Fruit fly (Drosophila melanogaster) whole organism, wandering third instar larva: ENCODE results near the gene drd.

ENCODE experiments used
- Abd-B ChIP-seq: fragments of >200 bp; optimal IDR thresholded peaks from 2 replicates; lab custom pipeline; 2017; ENCODE audit warnings: missing biosample characterization, missing genetic modification characterization
- CG32264 ChIP-seq: fragments of 200-800 bp; sonication (Bioruptor generic); optimal IDR thresholded peaks from 2 replicates; lab custom pipeline; 2016; ENCODE audit warnings: missing biosample characterization, missing genetic modification characterization
- CG9705 ChIP-seq: fragments of 200-800 bp; sonication (Bioruptor generic); optimal IDR thresholded peaks from 2 replicates; lab custom pipeline; 2018; ENCODE audit warnings: missing biosample characterization, mild to moderate bottlenecking, missing genetic modification characterization
- CrebA ChIP-seq: fragments of 200-800 bp; sonication (Bioruptor generic); optimal IDR thresholded peaks from 2 replicates; lab custom pipeline; 2016; ENCODE audit warnings: missing biosample characterization, mild to moderate bottlenecking, missing genetic modification characterization, borderline replicate concordance
- Dif ChIP-seq: fragments of 200-275, 200-300 bp; sonication (Bioruptor generic); optimal IDR thresholded peaks from 2 replicates; lab custom pipeline; 2018; ENCODE audit warnings: missing biosample characterization, missing genetic modification characterization; ENCODE audit not compliant: partially characterized antibody
- GATAd ChIP-seq: sonication (Bioruptor generic); optimal IDR thresholded peaks from 2 replicates; lab custom pipeline; 2016; ENCODE audit warnings: missing biosample characterization, missing genetic modification characterization
- HLH106 ChIP-seq: fragments of 200-800 bp; optimal IDR thresholded peaks from 3 replicates; lab custom pipeline; 2019; ENCODE audit warnings: missing biosample characterization, mild to moderate bottlenecking, missing genetic modification characterization, moderate library complexity
- Hr83 ChIP-seq: fragments of 200-300 bp; sonication (Bioruptor generic); optimal IDR thresholded peaks from 2 replicates; lab custom pipeline; 2016; ENCODE audit warnings: missing biosample characterization, mild to moderate bottlenecking, missing genetic modification characterization, moderate library complexity; ENCODE audit not compliant: poor library complexity, severe bottlenecking
- Mio ChIP-seq: sonication (Bioruptor generic); optimal IDR thresholded peaks from 2 replicates; lab custom pipeline; 2016; ENCODE audit warnings: missing biosample characterization, missing genetic modification characterization
- Myc ChIP-seq: fragments of >200 bp; optimal IDR thresholded peaks from 2 replicates; lab custom pipeline; 2017
- N ChIP-seq: fragments of >200 bp; optimal IDR thresholded peaks from 2 replicates; lab custom pipeline; 2018; ENCODE audit warnings: missing biosample characterization, missing external identifiers, missing genetic modification characterization
- OdsH ChIP-seq: fragments of 200-800 bp; sonication (Bioruptor generic); optimal IDR thresholded peaks from 2 replicates; lab custom pipeline; 2016; ENCODE audit warnings: missing biosample characterization, mild to moderate bottlenecking, missing genetic modification characterization
- Rel ChIP-seq, 2 experiments: fragments of 200-800 bp; sonication (Bioruptor generic) in 1 of 2; optimal IDR thresholded peaks; 2 replicates in 1 of 2; 3 replicates in 1 of 2; lab custom pipeline; 2016 to 2019; ENCODE audit warnings: mild to moderate bottlenecking in 2 of 2, missing biosample characterization in 2 of 2, missing genetic modification characterization in 2 of 2, moderate library complexity in 1 of 2
- Sp1 ChIP-seq: fragments of 200-800 bp; sonication (Bioruptor generic); optimal IDR thresholded peaks from 3 replicates; lab custom pipeline; 2019; ENCODE audit warnings: missing biosample characterization, mild to moderate bottlenecking, missing genetic modification characterization, moderate library complexity
- br ChIP-seq: fragments of 200-800 bp; sonication (Bioruptor generic); optimal IDR thresholded peaks from 2 replicates; lab custom pipeline; 2016; ENCODE audit warnings: missing biosample characterization, missing genetic modification characterization
- brk ChIP-seq: fragments of 200-800 bp; sonication (Bioruptor generic); optimal IDR thresholded peaks from 2 replicates; lab custom pipeline; 2016; ENCODE audit warnings: missing biosample characterization, mild to moderate bottlenecking, missing genetic modification characterization
- dl ChIP-seq, 2 experiments: fragments of 175-275, 200-275 bp in 1 of 2; fragments of 200-275 bp in 1 of 2; sonication (Bioruptor generic); optimal IDR thresholded peaks; lab custom pipeline; 2018; ENCODE audit warnings: mild to moderate bottlenecking in 2 of 2, missing biosample characterization in 2 of 2, missing genetic modification characterization in 2 of 2, moderate library complexity in 2 of 2; ENCODE audit not compliant: partially characterized antibody in 2 of 2, insufficient read depth in 1 of 2
- dsf ChIP-seq: sonication (Bioruptor generic); optimal IDR thresholded peaks from 2 replicates; lab custom pipeline; 2016; ENCODE audit warnings: missing biosample characterization, missing genetic modification characterization, borderline replicate concordance
- ey ChIP-seq: fragments of 200-800 bp; sonication (Bioruptor generic); optimal IDR thresholded peaks from 2 replicates; lab custom pipeline; 2016; ENCODE audit warnings: missing biosample characterization, missing genetic modification characterization
- foxo ChIP-seq, 2 experiments: fragments of 200-800 bp; sonication (Bioruptor generic); optimal IDR thresholded peaks; 2 replicates in 1 of 2; 3 replicates in 1 of 2; lab custom pipeline; 2016 to 2017; ENCODE audit warnings: missing biosample characterization in 2 of 2, missing genetic modification characterization in 2 of 2
- fru ChIP-seq: fragments of 200-800 bp; sonication (Bioruptor generic); optimal IDR thresholded peaks from 3 replicates; lab custom pipeline; 2016; ENCODE audit warnings: missing biosample characterization, mild to moderate bottlenecking, missing genetic modification characterization
- h ChIP-seq: fragments of 200-800 bp; sonication (Bioruptor generic); optimal IDR thresholded peaks from 3 replicates; lab custom pipeline; 2016; ENCODE audit warnings: missing biosample characterization, mild to moderate bottlenecking, missing genetic modification characterization
- jim ChIP-seq: fragments of 175-275, 200-325 bp; sonication (Bioruptor generic); optimal IDR thresholded peaks from 2 replicates; lab custom pipeline; 2016; ENCODE audit warnings: missing biosample characterization, mild to moderate bottlenecking, missing genetic modification characterization
- lola ChIP-seq: fragments of >200 bp; optimal IDR thresholded peaks from 2 replicates; lab custom pipeline; 2017; ENCODE audit warnings: missing biosample characterization, missing genetic modification characterization
- pan ChIP-seq: fragments of >200 bp; optimal IDR thresholded peaks from 2 replicates; lab custom pipeline; 2017
- psq ChIP-seq: fragments of 200-800 bp; sonication (Bioruptor generic); optimal IDR thresholded peaks from 3 replicates; lab custom pipeline; 2017; ENCODE audit warnings: missing biosample characterization, mild to moderate bottlenecking, missing genetic modification characterization, moderate library complexity
- rgr ChIP-seq: fragments of 200-800 bp; sonication (Bioruptor generic); optimal IDR thresholded peaks from 3 replicates; lab custom pipeline; 2016; ENCODE audit warnings: missing biosample characterization, mild to moderate bottlenecking, missing genetic modification characterization
- sage ChIP-seq: fragments of 200-800 bp; sonication (Bioruptor generic); optimal IDR thresholded peaks from 2 replicates; lab custom pipeline; 2016; ENCODE audit warnings: missing biosample characterization, mild to moderate bottlenecking, missing genetic modification characterization
- sv ChIP-seq: fragments of 200-800 bp; sonication (Bioruptor generic); optimal IDR thresholded peaks from 3 replicates; lab custom pipeline; 2016; ENCODE audit warnings: missing biosample characterization, missing genetic modification characterization
- usp ChIP-seq: fragments of >200 bp; optimal IDR thresholded peaks from 2 replicates; lab custom pipeline; 2017; ENCODE audit warnings: missing biosample characterization, missing genetic modification characterization
- woc ChIP-seq: sonication (Bioruptor generic); optimal IDR thresholded peaks from 2 replicates; lab custom pipeline; 2016; ENCODE audit warnings: missing biosample characterization, mild to moderate bottlenecking, missing genetic modification characterization

drd gene

dm6 chrX:15138994-15139863 is 13.7 kb downstream of the drd start, which contains the start of gene RpL37-1 (continued):
- TF ChIP-seq jim (GFP tag; lab: Kevin White, UChicago) (no peak), Dif (no peak)

dm6 chrX:15143267-15143830 is 17.8 kb downstream of the drd start:
- TF ChIP-seq woc (GFP tag; lab: Kevin White, UChicago) (no peak), Rel (GFP tag; optimal IDR thresholded peaks at IDR 0.05; lab: Kevin White, UChicago) (no peak), Rel (tag; optimal IDR thresholded peaks at IDR 0.05; lab: Kevin White, UChicago) (no peak), CG9705 (GFP tag; lab: Kevin White, UChicago) (no peak), ey (no peak), foxo (GFP tag; optimal IDR thresholded peaks at IDR 0.05; lab: Kevin White, UChicago) (no peak), lola (no peak), sage (GFP tag; lab: Kevin White, UChicago) (no peak), sv (GFP tag; lab: Kevin White, UChicago) (no peak), usp (no peak), GATAd (GFP tag; lab: Kevin White, UChicago) (no peak), Sp1 (GFP tag; lab: Kevin White, UChicago) (no peak)

dm6 chrX:15147069-15147468 is 21.5 kb downstream of the drd start:
- TF ChIP-seq HLH106 (tag; lab: Kevin White, UChicago) (no peak), Abd-B (GFP tag; lab: Kevin White, UChicago) (no peak), CrebA (no peak), N (GFP tag; lab: Kevin White, UChicago) (no peak)

dm6 chrX:15150261-15150660 is 24.7 kb downstream of the drd start:
- TF ChIP-seq CrebA (no peak), OdsH (GFP tag; lab: Kevin White, UChicago) (no peak), Hr83 (GFP tag; lab: Kevin White, UChicago) (no peak), N (GFP tag; lab: Kevin White, UChicago) (no peak), CG32264 (GFP tag; lab: Kevin White, UChicago) (no peak), lola (no peak), sv (GFP tag; lab: Kevin White, UChicago) (no peak), Abd-B (GFP tag; lab: Kevin White, UChicago) (no peak), dsf (GFP tag; lab: Kevin White, UChicago) (no peak), brk (no peak), HLH106 (tag; lab: Kevin White, UChicago) (no peak), psq (GFP tag; lab: Kevin White, UChicago) (no peak), Mio (no peak), pan (lab: Kevin White, UChicago) (no peak), jim (GFP tag; lab: Kevin White, UChicago) (no peak), dl (GFP tag; optimal IDR thresholded peaks at IDR 0.05; lab: Kevin White, UChicago; ENCODE audit: insufficient read depth in 1 of 2, partially characterized antibody in 2 of 2) (no peak), Rel (GFP tag; optimal IDR thresholded peaks at IDR 0.05; lab: Kevin White, UChicago) (no peak), Rel (tag; optimal IDR thresholded peaks at IDR 0.05; lab: Kevin White, UChicago) (no peak), Sp1 (GFP tag; lab: Kevin White, UChicago) (no peak), h (GFP tag; lab: Kevin White, UChicago) (no peak), Myc (lab: Kevin White, UChicago) (no peak)

dm6 chrX:15152058-15152457 is 26.5 kb downstream of the drd start:
- no peak for TF ChIP-seq woc (GFP tag; lab: Kevin White, UChicago)
- TF ChIP-seq fru (GFP tag; lab: Kevin White, UChicago), result no peak
- no peak for TF ChIP-seq pan (lab: Kevin White, UChicago)
- no peak for TF ChIP-seq CG32264 (GFP tag; lab: Kevin White, UChicago)
- TF ChIP-seq ey, result no peak
- TF ChIP-seq OdsH (GFP tag; lab: Kevin White, UChicago), result no peak
- no peak for TF ChIP-seq usp
- TF ChIP-seq brk, result no peak
- TF ChIP-seq lola, result no peak
- no peak for TF ChIP-seq br
- TF ChIP-seq rgr (GFP tag; lab: Kevin White, UChicago), result no peak
